Fruit fly (Drosophila melanogaster): ENCODE results near the gene Msr-110.
A peak's percentile ranks its signal among the peaks of the same experiment; 100 is the strongest.

Gene Msr-110

dm6 chr3L:5611732-5612250 lies 34.6 kb upstream of the Msr-110 start (continued):
- TF ChIP-seq CG7357 (GFP tag; IDR thresholded peaks at IDR 0.05) (peak; percentile 42; the same call in 1 of the 3 replicates), CG11723 (GFP tag; optimal IDR thresholded peaks at IDR 0.05) (peak; percentile 59), ranshi (GFP tag; IDR thresholded peaks at IDR 0.05) (peak; percentile 61; the same call in 1 of the 2 replicates), CG34224 (GFP tag; IDR thresholded peaks at IDR 0.05; ENCODE audit: partially characterized antibody) (no peak), Hmx (GFP tag; optimal IDR thresholded peaks at IDR 0.05) (no peak), H2.0 (GFP tag; IDR thresholded peaks at IDR 0.05) (peak; percentile 81), Jarid2 (GFP tag; optimal IDR thresholded peaks at IDR 0.05) (peak; percentile 54), CG4282 (GFP tag; optimal IDR thresholded peaks at IDR 0.05) (no peak), CG11247 (GFP tag; IDR thresholded peaks at IDR 0.05) (0 out of 2 replicates have a peak, but pooled peaks have one; percentile 6), CG4707 (GFP tag; optimal IDR thresholded peaks at IDR 0.05) (peak; percentile 73), NFAT (GFP tag; IDR thresholded peaks at IDR 0.05) (no peak), disco-r (GFP tag; optimal IDR thresholded peaks at IDR 0.05) (peak; percentile 24), ttk (GFP tag; IDR thresholded peaks at IDR 0.05) (peak; percentile 74), ro (GFP tag; IDR thresholded peaks at IDR 0.05) (peak; percentile 60; the same call in 1 of the 2 replicates), CG17328 (GFP tag; IDR thresholded peaks at IDR 0.05) (peak; percentile 91), CG31441 (GFP tag; IDR thresholded peaks at IDR 0.05) (peak; percentile 95), CG2129 (GFP tag; IDR thresholded peaks at IDR 0.05; ENCODE audit: partially characterized antibody) (no peak), Taf1 (GFP tag; IDR thresholded peaks at IDR 0.05) (no peak), Stat92E (GFP tag; optimal IDR thresholded peaks at IDR 0.05) (peak in 1 of 3 experiments; percentile 83), CG13296 (GFP tag; optimal IDR thresholded peaks at IDR 0.05) (no peak), Sox102F (GFP tag; optimal IDR thresholded peaks at IDR 0.05) (peak; percentile 88), lilli (GFP tag; optimal IDR thresholded peaks at IDR 0.05) (peak; percentile 72), hbn (GFP tag; IDR thresholded peaks at IDR 0.05; ENCODE audit: partially characterized antibody) (no peak), Fer2 (tag; optimal IDR thresholded peaks at IDR 0.05) (peak; percentile 41), sug (tag; optimal IDR thresholded peaks at IDR 0.05) (no peak), YL-1 (GFP tag; optimal IDR thresholded peaks at IDR 0.05) (peak; percentile 2), sens-2 (GFP tag; IDR thresholded peaks at IDR 0.05) (peak; percentile 52; the same call in 1 of the 2 replicates), CG14667 (GFP tag; IDR thresholded peaks at IDR 0.05) (peak; percentile 45), Oaz (GFP tag; IDR thresholded peaks at IDR 0.05) (no peak), dimm (GFP tag; IDR thresholded peaks at IDR 0.05) (peak; percentile 33; the same call in 1 of the 2 replicates), CG18011 (GFP tag; optimal IDR thresholded peaks at IDR 0.05) (no peak), E2f1 (GFP tag; IDR thresholded peaks at IDR 0.05) (peak; percentile 77), BtbVII (GFP tag; optimal IDR thresholded peaks at IDR 0.05) (peak; percentile 69), MTF-1 (GFP tag; optimal IDR thresholded peaks at IDR 0.05; ENCODE audit: borderline replicate concordance) (peak; percentile 43), gt (GFP tag; IDR thresholded peaks at IDR 0.05) (peak; percentile 36; the same call in 1 of the 2 replicates), CG3838 (GFP tag; optimal IDR thresholded peaks at IDR 0.05) (peak; percentile 48), da (GFP tag; optimal IDR thresholded peaks at IDR 0.05) (no peak), Side (GFP tag; optimal IDR thresholded peaks at IDR 0.05) (peak; percentile 38), unc-4 (GFP tag; IDR thresholded peaks at IDR 0.05; ENCODE audit: partially characterized antibody) (no peak), gcm2 (GFP tag; optimal IDR thresholded peaks at IDR 0.05) (no peak), cato (GFP tag; optimal IDR thresholded peaks at IDR 0.05; ENCODE audit: borderline replicate concordance) (peak; percentile 38), CG12744 (GFP tag; optimal IDR thresholded peaks at IDR 0.05) (peak; percentile 30), Fer3 (tag; optimal IDR thresholded peaks at IDR 0.05) (peak; percentile 63), CG13287 (GFP tag; IDR thresholded peaks at IDR 0.05; ENCODE audit: partially characterized antibody) (no peak), Optix (GFP tag; IDR thresholded peaks at IDR 0.05) (no peak), CG34376 (GFP tag; optimal IDR thresholded peaks at IDR 0.05) (no peak), fd96Cb (tag; optimal IDR thresholded peaks at IDR 0.05) (peak; percentile 89), CG9609 (GFP tag; optimal IDR thresholded peaks at IDR 0.05) (no peak), ash1 (GFP tag; optimal IDR thresholded peaks at IDR 0.05) (no peak), fd102C (GFP tag; optimal IDR thresholded peaks at IDR 0.05) (no peak)
